Worm (Caenorhabditis elegans) whole organism, L3 larva: Measurements from ENCODE around the gene Y97E10B.1.

Experiments used
- ZK546.5 ChIP-seq: sonication (generic microtip); optimal IDR thresholded peaks from 2 replicates; lab custom pipeline; 2017; ENCODE audit warnings: missing biosample characterization, missing genetic modification characterization
- aly-2 ChIP-seq: fragments of 150-350 bp; optimal IDR thresholded peaks from 2 replicates; lab custom pipeline; 2014; ENCODE audit warnings: missing biosample characterization, missing genetic modification characterization
- ama-1 ChIP-seq: fragments of 150-350 bp; optimal IDR thresholded peaks from 2 replicates; lab custom pipeline; 2018
- ceh-16 ChIP-seq: sonication (generic microtip); optimal IDR thresholded peaks from 2 replicates; lab custom pipeline; 2017; ENCODE audit warnings: missing biosample characterization, missing genetic modification characterization
- ceh-28 ChIP-seq: fragments of 150-350 bp; optimal IDR thresholded peaks from 2 replicates; lab custom pipeline; 2014; ENCODE audit warnings: missing biosample characterization, missing genetic modification reagents, missing genetic modification characterization
- ceh-82 ChIP-seq: fragments of 150-350 bp; optimal IDR thresholded peaks from 2 replicates; lab custom pipeline; 2014; ENCODE audit warnings: missing biosample characterization, missing genetic modification characterization
- ceh-9 ChIP-seq: sonication (generic microtip); optimal IDR thresholded peaks from 2 replicates; lab custom pipeline; 2018; ENCODE audit warnings: missing biosample characterization, missing genetic modification characterization
- daf-12 ChIP-seq: fragments of 150-350 bp; optimal IDR thresholded peaks from 2 replicates; lab custom pipeline; 2014; ENCODE audit warnings: missing biosample characterization, missing genetic modification reagents, missing genetic modification characterization
- egl-5 ChIP-seq: fragments of 150-350 bp; optimal IDR thresholded peaks from 2 replicates; lab custom pipeline; 2017; ENCODE audit warnings: missing biosample characterization, missing genetic modification reagents, missing genetic modification characterization, inconsistent platforms
- elt-1 ChIP-seq: fragments of 150-350 bp; optimal IDR thresholded peaks from 2 replicates; lab custom pipeline; 2014; ENCODE audit warnings: missing biosample characterization, missing genetic modification characterization
- elt-2 ChIP-seq: sonication (generic microtip); optimal IDR thresholded peaks from 2 replicates; lab custom pipeline; 2016; ENCODE audit warnings: missing genetic modification reagents, mild to moderate bottlenecking, missing genetic modification characterization, missing compliant biosample characterization
- elt-3 ChIP-seq, 3 experiments: fragments of 150-350 bp in 1 of 3; sonication (generic microtip) in 2 of 3; optimal IDR thresholded peaks; 2 replicates in 2 of 3; 4 replicates in 1 of 3; lab custom pipeline; 2014 to 2017; ENCODE audit warnings: missing biosample characterization in 3 of 3, missing genetic modification characterization in 3 of 3
- eor-1 ChIP-seq, 2 experiments: fragments of 150-350 bp; optimal IDR thresholded peaks; 2 replicates each; lab custom pipeline; 2014 to 2018; ENCODE audit warnings: missing biosample characterization in 2 of 2, missing genetic modification characterization in 2 of 2
- fkh-10 ChIP-seq: sonication (generic microtip); optimal IDR thresholded peaks from 2 replicates; lab custom pipeline; 2017; ENCODE audit warnings: missing biosample characterization, missing genetic modification reagents, missing genetic modification characterization
- fos-1 ChIP-seq: fragments of 150-350 bp; optimal IDR thresholded peaks from 2 replicates; lab custom pipeline; 2014; ENCODE audit warnings: missing biosample characterization, missing genetic modification characterization
- hmg-11 ChIP-seq: sonication (generic microtip); optimal IDR thresholded peaks from 2 replicates; lab custom pipeline; 2016; ENCODE audit warnings: missing genetic modification characterization, missing compliant biosample characterization
- lin-15B ChIP-seq: fragments of 150-350 bp; optimal IDR thresholded peaks from 2 replicates; lab custom pipeline; 2014; ENCODE audit warnings: missing biosample characterization, missing genetic modification characterization
- lin-39 ChIP-seq: fragments of 150-350 bp; optimal IDR thresholded peaks from 2 replicates; lab custom pipeline; 2018; ENCODE audit warnings: missing biosample characterization, missing genetic modification reagents, missing genetic modification characterization
- lsy-12 ChIP-seq: sonication (generic microtip); optimal IDR thresholded peaks from 2 replicates; lab custom pipeline; 2016; ENCODE audit warnings: mild to moderate bottlenecking, missing genetic modification characterization, missing compliant biosample characterization
- mdl-1 ChIP-seq: fragments of 150-350 bp; optimal IDR thresholded peaks from 2 replicates; lab custom pipeline; 2014; ENCODE audit warnings: missing biosample characterization, missing genetic modification characterization
- mml-1 ChIP-seq: fragments of 150-350 bp; sonication (generic microtip); optimal IDR thresholded peaks from 3 replicates; lab custom pipeline; 2014; ENCODE audit warnings: missing biosample characterization, missing genetic modification characterization
- nfya-1 ChIP-seq: sonication (generic microtip); optimal IDR thresholded peaks from 2 replicates; lab custom pipeline; 2017; ENCODE audit warnings: missing genetic modification characterization, mild to moderate bottlenecking, missing compliant biosample characterization, antibody characterized with exemption, moderate library complexity; ENCODE audit not compliant: insufficient read depth
- nhr-11 ChIP-seq: fragments of 150-350 bp; optimal IDR thresholded peaks from 2 replicates; lab custom pipeline; 2014; ENCODE audit warnings: missing biosample characterization, missing genetic modification characterization
- nhr-23 ChIP-seq: fragments of 150-350 bp; optimal IDR thresholded peaks from 2 replicates; lab custom pipeline; 2014; ENCODE audit warnings: missing biosample characterization, missing genetic modification reagents, missing genetic modification characterization
- nhr-25 ChIP-seq: sonication (generic microtip); optimal IDR thresholded peaks from 2 replicates; lab custom pipeline; 2017; ENCODE audit warnings: missing biosample characterization, missing genetic modification characterization
- nhr-67 ChIP-seq: fragments of 150-350 bp; optimal IDR thresholded peaks from 2 replicates; lab custom pipeline; 2014; ENCODE audit warnings: missing biosample characterization, missing genetic modification characterization
- pha-4 ChIP-seq: fragments of 150-350 bp; optimal IDR thresholded peaks from 2 replicates; lab custom pipeline; 2014; ENCODE audit warnings: missing biosample characterization, missing genetic modification reagents, missing genetic modification characterization
- pqm-1 ChIP-seq: fragments of 150-350 bp; optimal IDR thresholded peaks from 2 replicates; lab custom pipeline; 2017; ENCODE audit warnings: missing biosample characterization, missing genetic modification characterization, inconsistent platforms
- skn-1 ChIP-seq: fragments of 150-350 bp; optimal IDR thresholded peaks from 2 replicates; lab custom pipeline; 2014; ENCODE audit warnings: missing biosample characterization, missing genetic modification characterization
- snpc-4 ChIP-seq: fragments of 150-350 bp; optimal IDR thresholded peaks from 2 replicates; lab custom pipeline; 2014; ENCODE audit warnings: missing biosample characterization, missing genetic modification characterization
- unc-39 ChIP-seq: sonication (generic microtip); optimal IDR thresholded peaks from 4 replicates; lab custom pipeline; 2017; ENCODE audit warnings: missing biosample characterization, missing genetic modification characterization
- unc-62 ChIP-seq: fragments of 150-350 bp; sonication (generic microtip); optimal IDR thresholded peaks from 4 replicates; lab custom pipeline; 2014; ENCODE audit warnings: missing biosample characterization, missing genetic modification reagents, missing genetic modification characterization
- zag-1 ChIP-seq: fragments of 150-350 bp; optimal IDR thresholded peaks from 2 replicates; lab custom pipeline; 2014; ENCODE audit warnings: missing biosample characterization, missing genetic modification characterization
- ztf-11 ChIP-seq: fragments of 150-350 bp; optimal IDR thresholded peaks from 2 replicates; lab custom pipeline; 2014; ENCODE audit warnings: missing biosample characterization, missing genetic modification characterization

Gene Y97E10B.1

DNA sequence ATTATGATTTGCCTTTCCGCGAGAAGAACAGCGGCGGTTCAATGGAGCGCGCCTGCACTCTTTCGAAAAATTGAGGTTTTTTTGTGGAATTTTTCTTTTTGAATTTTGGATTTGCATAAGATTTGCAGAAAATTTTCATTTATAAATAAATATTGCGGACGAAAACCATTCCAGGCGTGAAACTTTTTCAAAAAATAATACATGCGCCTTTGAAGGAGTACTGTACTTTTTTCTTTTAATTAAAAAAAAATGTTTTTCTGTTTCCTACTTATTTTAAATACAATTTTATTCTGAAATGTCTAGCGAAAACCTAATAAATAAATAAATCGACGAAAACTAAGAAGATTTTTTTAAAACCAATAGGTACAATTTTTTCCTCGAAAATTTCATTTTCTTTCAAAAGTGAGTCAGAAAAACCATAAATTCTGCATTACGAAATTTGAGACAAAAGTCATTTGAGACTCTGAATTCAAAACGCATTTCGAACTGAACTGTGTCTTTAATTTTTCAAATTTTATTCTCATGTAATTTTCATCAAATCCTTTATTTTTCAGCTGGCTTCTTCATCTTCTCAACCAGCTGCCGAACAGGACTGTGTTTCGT lies 37.4 kb downstream of the Y97E10B.1 start, which contains the start of gene F26D11.1:
TSS of gene F26D11.1 (plus strand) at position 553 of the 603 bp plus-strand sequence.
- TF ChIP-seq ceh-28 (tag; lab: Kevin White, UChicago) (no peak), fkh-10 (GFP tag; lab: Kevin White, UChicago) (no peak), mml-1 (no peak), ceh-16 (tag; lab: Kevin White, UChicago) (no peak), mdl-1 (tag; lab: Kevin White, UChicago) (no peak), nfya-1 (tag; lab: Kevin White, UChicago) (no peak), nhr-23 (tag; lab: Kevin White, UChicago) (no peak), ceh-82 (no peak), pha-4 (tag; lab: Kevin White, UChicago) (no peak), nhr-67 (tag; lab: Kevin White, UChicago) (no peak), lin-15B (tag; lab: Kevin White, UChicago) (no peak), ZK546.5 (tag; lab: Kevin White, UChicago) (no peak), ztf-11 (tag; lab: Kevin White, UChicago) (no peak), lin-39 (tag; lab: Kevin White, UChicago) (no peak), ama-1 (lab: Kevin White, UChicago) (no peak), zag-1 (tag; lab: Kevin White, UChicago) (no peak), elt-2 (tag; lab: Kevin White, UChicago) (no peak), lsy-12 (tag; lab: Kevin White, UChicago) (no peak), fos-1 (no peak), egl-5 (tag; lab: Kevin White, UChicago) (no peak)

DNA sequence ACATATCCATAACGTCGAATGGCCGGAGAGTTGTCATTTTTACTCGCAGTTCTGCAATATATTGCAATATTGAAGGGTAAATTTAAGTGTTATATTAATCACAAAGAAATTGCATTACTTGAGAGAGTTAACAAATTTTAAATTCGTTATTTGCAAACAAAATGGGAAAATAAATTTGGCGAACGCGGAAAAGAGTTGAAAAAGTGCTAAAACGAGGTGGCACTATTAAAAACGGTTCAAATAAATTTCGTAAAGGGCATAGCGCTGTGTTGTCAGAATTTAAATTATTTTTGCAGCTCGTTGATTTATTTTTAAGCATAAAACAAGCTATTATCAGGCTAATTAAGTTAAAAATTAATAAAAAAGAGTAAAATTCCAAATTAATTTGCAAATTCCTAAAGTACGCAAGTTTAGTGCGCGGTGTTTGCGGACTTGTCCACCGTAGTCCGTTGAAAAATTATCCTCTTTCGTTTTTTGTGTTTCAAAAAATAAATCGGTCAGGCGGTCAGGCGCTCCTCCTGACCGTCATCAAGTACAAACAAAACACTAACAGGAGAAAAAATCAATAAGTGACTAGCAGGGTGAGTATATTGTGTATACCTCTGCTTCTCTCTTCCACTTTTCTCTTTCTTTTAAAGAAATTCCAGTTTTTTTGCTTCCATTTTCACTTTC lies 39.8 kb downstream of the Y97E10B.1 start, which contains the start of the genes natb-1 and abhd-12:
TSS of gene natb-1 (minus strand) at position 51 of the 672 bp plus-strand sequence.
TSS of gene abhd-12 (plus strand) at position 499 of the 672 bp plus-strand sequence.
- TF ChIP-seq nfya-1 (tag; lab: Kevin White, UChicago) (peak; percentile 67), aly-2 (tag; lab: Kevin White, UChicago) (no peak), hmg-11 (tag; lab: Kevin White, UChicago) (peak; percentile 56), snpc-4 (tag; lab: Kevin White, UChicago) (peak; percentile 66), lin-39 (tag; lab: Kevin White, UChicago) (no peak), pha-4 (tag; lab: Kevin White, UChicago) (peak; percentile 87), nhr-23 (tag; lab: Kevin White, UChicago) (peak; percentile 41), ceh-28 (tag; lab: Kevin White, UChicago) (peak; percentile 58), elt-2 (tag; lab: Kevin White, UChicago) (peak; percentile 20), nhr-25 (peak; percentile 29), elt-1 (tag; lab: Kevin White, UChicago) (no peak), lsy-12 (tag; lab: Kevin White, UChicago) (no peak), pqm-1 (peak; percentile 21), egl-5 (tag; lab: Kevin White, UChicago) (peak; percentile 42)

DNA sequence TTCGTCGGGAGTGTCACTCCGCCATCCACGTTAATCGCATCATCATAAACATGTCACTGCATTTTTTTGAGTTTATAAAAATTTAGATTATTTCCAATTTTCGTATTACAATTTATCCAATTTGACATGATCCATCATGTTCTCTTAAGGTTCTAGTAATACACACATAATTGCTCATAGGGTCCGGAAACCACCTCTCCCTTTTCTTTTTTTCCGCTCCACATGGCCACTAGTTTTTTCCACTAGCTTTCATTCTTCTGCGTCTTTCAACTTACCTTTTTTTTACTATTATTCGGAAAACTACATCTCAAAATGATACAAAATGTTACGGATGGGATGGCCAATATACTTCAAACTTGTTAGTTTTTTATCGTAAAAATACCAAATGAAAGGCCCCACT lies 42.2 kb downstream of the Y97E10B.1 start, which contains the start of gene Y97E10AL.1:
TSS of gene Y97E10AL.1 (plus strand) at position 301 of the 400 bp plus-strand sequence.
- TF ChIP-seq unc-39 (tag; lab: Kevin White, UChicago) (no peak), nhr-25 (no peak), ztf-11 (tag; lab: Kevin White, UChicago) (no peak), nfya-1 (tag; lab: Kevin White, UChicago) (no peak), fos-1 (no peak), aly-2 (tag; lab: Kevin White, UChicago) (no peak), unc-62 (GFP tag; lab: Kevin White, UChicago) (no peak), skn-1 (no peak), ceh-9 (tag; lab: Kevin White, UChicago) (no peak), elt-3 (tag; optimal IDR thresholded peaks at IDR 0.05; lab: Kevin White, UChicago) (no peak), pha-4 (tag; lab: Kevin White, UChicago) (no peak)

DNA sequence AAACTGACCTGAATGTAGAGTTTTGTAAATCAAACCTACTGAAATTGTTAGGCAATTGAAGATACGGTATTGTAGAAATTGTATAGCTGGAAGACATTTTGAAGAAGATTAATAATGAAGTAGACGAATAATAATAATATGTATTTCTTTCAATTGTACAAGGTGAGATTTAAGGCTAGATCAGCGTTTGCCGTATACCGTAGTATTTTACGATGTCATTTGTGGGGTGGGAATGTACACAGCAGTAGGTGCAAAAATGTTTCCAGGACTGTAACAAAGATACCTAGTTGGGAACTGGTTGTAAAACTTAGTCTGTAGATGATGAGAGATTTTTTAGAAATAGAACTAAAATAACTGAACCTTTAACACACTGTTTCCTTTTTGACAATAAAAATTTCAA lies 50.9 kb downstream of the Y97E10B.1 start, which contains the start of gene ceh-76:
TSS of gene ceh-76 (minus strand) at position 101 of the 400 bp plus-strand sequence.
- no peak for TF ChIP-seq eor-1 (tag; optimal IDR thresholded peaks at IDR 0.05; lab: Kevin White, UChicago)
- TF ChIP-seq daf-12 (tag; lab: Kevin White, UChicago), result no peak
- TF ChIP-seq nhr-11 (tag; lab: Kevin White, UChicago), result no peak
